Worm (Caenorhabditis elegans) whole organism, young adult: Measurements from ENCODE around the gene Y39C12A.9.

Experiments used
- D2030.7 ChIP-seq: fragments of 200-800 bp; sonication (Bioruptor generic); IDR thresholded peaks from 2 replicates; pipeline ENCODE4 v1.3.6; 2022; ENCODE audit warnings: missing genetic modification reagents, missing genetic modification characterization, missing compliant biosample characterization
- F22D6.2 ChIP-seq: sonication (generic microtip); optimal IDR thresholded peaks from 2 replicates; lab custom pipeline; 2016; ENCODE audit warnings: mild to moderate bottlenecking, missing genetic modification characterization, missing compliant biosample characterization
- F37B4.10 ChIP-seq: fragments of 200-800 bp; sonication (Bioruptor generic); IDR thresholded peaks from 2 replicates; pipeline ENCODE4 v1.3.6; 2022; ENCODE audit warnings: missing genetic modification characterization, missing compliant biosample characterization
- F55B11.4 ChIP-seq: sonication (generic microtip); optimal IDR thresholded peaks from 2 replicates; lab custom pipeline; 2016; ENCODE audit warnings: missing compliant biosample characterization, missing genetic modification characterization, borderline replicate concordance; ENCODE audit not compliant: insufficient read depth
- F57C9.4 ChIP-seq: sonication (generic microtip); optimal IDR thresholded peaks from 2 replicates; lab custom pipeline; 2017; ENCODE audit warnings: mild to moderate bottlenecking, missing genetic modification characterization, missing compliant biosample characterization
- T07F8.4 ChIP-seq: sonication (generic microtip); optimal IDR thresholded peaks from 2 replicates; lab custom pipeline; 2016; ENCODE audit warnings: mild to moderate bottlenecking, missing genetic modification characterization, moderate library complexity, missing compliant biosample characterization
- Y53G8AR.9 ChIP-seq: fragments of 200-800 bp; sonication (Bioruptor generic); conservative IDR thresholded peaks from 2 replicates; pipeline ENCODE4 v1.3.6; 2022; ENCODE audit warnings: missing genetic modification reagents, missing genetic modification characterization, missing compliant biosample characterization
- Y79H2A.3 ChIP-seq: fragments of 200-800 bp; sonication (Bioruptor generic); conservative IDR thresholded peaks from 2 replicates; pipeline ENCODE4 v1.3.6; 2022; ENCODE audit warnings: missing genetic modification reagents, missing genetic modification characterization, missing compliant biosample characterization
- attf-5 ChIP-seq: fragments of 200-800 bp; sonication (Bioruptor generic); optimal IDR thresholded peaks from 2 replicates; lab custom pipeline; 2018; ENCODE audit warnings: mild to moderate bottlenecking, missing genetic modification characterization, missing compliant biosample characterization
- bed-2 ChIP-seq: fragments of 200-800 bp; sonication (Bioruptor generic); IDR thresholded peaks from 2 replicates; pipeline ENCODE4 v1.3.6; 2022; ENCODE audit warnings: missing genetic modification reagents, missing genetic modification characterization, missing compliant biosample characterization
- cebp-2 ChIP-seq: fragments of 200-800 bp; sonication (Bioruptor generic); IDR thresholded peaks from 2 replicates; pipeline ENCODE4 v1.3.6; 2022; ENCODE audit warnings: missing genetic modification characterization, missing compliant biosample characterization
- ceh-79 ChIP-seq: sonication (generic microtip); optimal IDR thresholded peaks from 2 replicates; lab custom pipeline; 2017; ENCODE audit warnings: mild to moderate bottlenecking, missing genetic modification characterization, missing compliant biosample characterization
- chd-7 ChIP-seq: sonication (generic microtip); optimal IDR thresholded peaks from 2 replicates; lab custom pipeline; 2016; ENCODE audit warnings: mild to moderate bottlenecking, missing genetic modification characterization, moderate library complexity, missing compliant biosample characterization
- dpl-1 ChIP-seq: fragments of 150-350 bp; optimal IDR thresholded peaks from 2 replicates; lab custom pipeline; 2014; ENCODE audit warnings: missing biosample characterization, missing genetic modification reagents, missing genetic modification characterization
- efl-1 ChIP-seq: fragments of 150-350 bp; optimal IDR thresholded peaks from 2 replicates; lab custom pipeline; 2014; ENCODE audit warnings: missing biosample characterization, missing genetic modification reagents, missing genetic modification characterization
- fkh-3 ChIP-seq: sonication (generic microtip); optimal IDR thresholded peaks from 2 replicates; lab custom pipeline; 2016; ENCODE audit warnings: mild to moderate bottlenecking, missing genetic modification characterization, missing compliant biosample characterization
- gei-17 ChIP-seq: fragments of 200-800 bp; sonication (Bioruptor generic); optimal IDR thresholded peaks from 2 replicates; lab custom pipeline; 2018; ENCODE audit warnings: mild to moderate bottlenecking, missing genetic modification characterization, missing compliant biosample characterization
- hmg-1.2 ChIP-seq: fragments of 200-800 bp; sonication (Bioruptor generic); IDR thresholded peaks from 2 replicates; pipeline ENCODE4 v1.3.6; 2022; ENCODE audit warnings: missing genetic modification reagents, missing genetic modification characterization, missing compliant biosample characterization
- hmg-20 ChIP-seq: fragments of 200-800 bp; sonication (Bioruptor generic); IDR thresholded peaks from 2 replicates; pipeline ENCODE4 v1.3.6; 2022; ENCODE audit warnings: missing genetic modification reagents, missing genetic modification characterization, missing compliant biosample characterization
- let-607 ChIP-seq, 2 experiments: fragments of 200-800 bp in 1 of 2; sonication (Bioruptor generic) in 1 of 2; sonication (generic microtip) in 1 of 2; optimal IDR thresholded peaks; 2 replicates each; lab custom pipeline; 2016 to 2018; ENCODE audit warnings: mild to moderate bottlenecking in 2 of 2, missing compliant biosample characterization in 2 of 2, missing genetic modification characterization in 2 of 2, moderate library complexity in 2 of 2, missing genotype in 1 of 2
- lin-54 ChIP-seq: fragments of 200-800 bp; sonication (Bioruptor generic); optimal IDR thresholded peaks from 2 replicates; lab custom pipeline; 2018; ENCODE audit warnings: mild to moderate bottlenecking, missing genetic modification characterization, missing compliant biosample characterization
- madf-10 ChIP-seq: sonication (generic microtip); optimal IDR thresholded peaks from 2 replicates; lab custom pipeline; 2016; ENCODE audit warnings: mild to moderate bottlenecking, missing genetic modification characterization, missing compliant biosample characterization
- madf-3 ChIP-seq: fragments of 200-800 bp; sonication (Bioruptor generic); IDR thresholded peaks from 2 replicates; pipeline ENCODE4 v1.3.6; 2022; ENCODE audit warnings: missing genetic modification reagents, missing genetic modification characterization, missing compliant biosample characterization
- madf-6 ChIP-seq: fragments of 200-800 bp; sonication (Bioruptor generic); IDR thresholded peaks from 2 replicates; pipeline ENCODE4 v1.3.6; 2022; ENCODE audit warnings: missing genetic modification reagents, missing genetic modification characterization, missing compliant biosample characterization
- mcd-1 ChIP-seq: fragments of 200-800 bp; sonication (Bioruptor generic); IDR thresholded peaks from 2 replicates; pipeline ENCODE4 v1.3.6; 2022; ENCODE audit warnings: missing genetic modification reagents, missing genetic modification characterization, missing compliant biosample characterization
- nfya-1 ChIP-seq: sonication (generic microtip); optimal IDR thresholded peaks from 2 replicates; lab custom pipeline; 2017; ENCODE audit warnings: antibody characterized with exemption, missing compliant biosample characterization, missing genetic modification characterization, borderline replicate concordance; ENCODE audit not compliant: insufficient read depth
- nhr-179 ChIP-seq: sonication (generic microtip); optimal IDR thresholded peaks from 2 replicates; lab custom pipeline; 2016; ENCODE audit warnings: mild to moderate bottlenecking, missing genetic modification characterization, missing compliant biosample characterization
- nhr-27 ChIP-seq: fragments of 200-800 bp; sonication (Bioruptor generic); optimal IDR thresholded peaks from 2 replicates; lab custom pipeline; 2018; ENCODE audit warnings: mild to moderate bottlenecking, missing genetic modification characterization, moderate library complexity, missing compliant biosample characterization
- nhr-80 ChIP-seq: sonication (generic microtip); optimal IDR thresholded peaks from 2 replicates; lab custom pipeline; 2016; ENCODE audit warnings: missing genetic modification characterization, missing compliant biosample characterization
- nhr-90 ChIP-seq: sonication (generic microtip); optimal IDR thresholded peaks from 2 replicates; lab custom pipeline; 2016; ENCODE audit warnings: missing genotype, mild to moderate bottlenecking, missing genetic modification characterization, missing compliant biosample characterization
- pbrm-1 ChIP-seq: fragments of 200-800 bp; sonication (Bioruptor generic); IDR thresholded peaks from 2 replicates; pipeline ENCODE4 v1.3.6; 2022; ENCODE audit warnings: missing genetic modification reagents, missing genetic modification characterization, missing compliant biosample characterization
- rcor-1 ChIP-seq: fragments of 200-800 bp; sonication (Bioruptor generic); IDR thresholded peaks from 2 replicates; pipeline ENCODE4 v1.3.6; 2022; ENCODE audit warnings: missing genetic modification reagents, missing genetic modification characterization, missing compliant biosample characterization
- sdz-38 ChIP-seq: sonication (generic microtip); optimal IDR thresholded peaks from 2 replicates; lab custom pipeline; 2016; ENCODE audit warnings: missing genotype, missing genetic modification characterization, missing compliant biosample characterization
- snpc-1.1 ChIP-seq: sonication (generic microtip); optimal IDR thresholded peaks from 2 replicates; lab custom pipeline; 2017; ENCODE audit warnings: missing genetic modification characterization, mild to moderate bottlenecking, missing compliant biosample characterization, antibody characterized with exemption, moderate library complexity, missing genotype, missing genetic modification reagents; ENCODE audit not compliant: insufficient read depth
- snpc-1.3 ChIP-seq: sonication (generic microtip); optimal IDR thresholded peaks from 2 replicates; lab custom pipeline; 2017; ENCODE audit warnings: missing genetic modification characterization, mild to moderate bottlenecking, missing compliant biosample characterization, antibody characterized with exemption, moderate library complexity, missing genotype, missing genetic modification reagents; ENCODE audit not compliant: insufficient read depth
- snpc-3.4 ChIP-seq: sonication (generic microtip); optimal IDR thresholded peaks from 2 replicates; lab custom pipeline; 2017; ENCODE audit warnings: missing genetic modification characterization, mild to moderate bottlenecking, missing compliant biosample characterization, antibody characterized with exemption, moderate library complexity, missing genotype, missing genetic modification reagents
- snpc-4 ChIP-seq, 5 experiments: fragments of 150-350 bp in 1 of 5; sonication (generic microtip) in 4 of 5; optimal IDR thresholded peaks; 2 replicates each; lab custom pipeline; 2014 to 2018; ENCODE audit warnings: missing genetic modification characterization in 5 of 5, missing biosample characterization in 3 of 5, antibody characterized with exemption in 2 of 5, mild to moderate bottlenecking in 2 of 5, missing compliant biosample characterization in 2 of 5, missing genotype in 2 of 5, moderate library complexity in 2 of 5, missing genetic modification reagents in 1 of 5
- sptf-2 ChIP-seq: fragments of 200-800 bp; sonication (Bioruptor generic); optimal IDR thresholded peaks from 2 replicates; lab custom pipeline; 2018; ENCODE audit warnings: mild to moderate bottlenecking, missing genetic modification characterization, missing compliant biosample characterization
- tlf-1 ChIP-seq: fragments of 200-800 bp; sonication (Bioruptor generic); optimal IDR thresholded peaks from 2 replicates; lab custom pipeline; 2018; ENCODE audit warnings: mild to moderate bottlenecking, missing genetic modification characterization, missing compliant biosample characterization
- unc-130 ChIP-seq: sonication (generic microtip); optimal IDR thresholded peaks from 2 replicates; lab custom pipeline; 2016; ENCODE audit warnings: missing genetic modification reagents, missing genetic modification characterization, missing compliant biosample characterization
- unc-62 ChIP-seq: fragments of 150-350 bp; optimal IDR thresholded peaks from 2 replicates; lab custom pipeline; 2014; ENCODE audit warnings: missing biosample characterization, missing genetic modification reagents, missing genetic modification characterization
- xnd-1 ChIP-seq: sonication (generic microtip); optimal IDR thresholded peaks from 2 replicates; lab custom pipeline; 2016; ENCODE audit warnings: missing genotype, missing genetic modification reagents, missing genetic modification characterization, missing compliant biosample characterization
- zim-3 ChIP-seq: sonication (generic microtip); optimal IDR thresholded peaks from 2 replicates; lab custom pipeline; 2017; ENCODE audit warnings: mild to moderate bottlenecking, missing genetic modification characterization, moderate library complexity, missing compliant biosample characterization
- ztf-22 ChIP-seq: fragments of 200-800 bp; sonication (Bioruptor generic); optimal IDR thresholded peaks from 2 replicates; lab custom pipeline; 2018; ENCODE audit warnings: mild to moderate bottlenecking, missing genetic modification characterization, moderate library complexity, missing compliant biosample characterization
- ztf-25 ChIP-seq: fragments of 200-800 bp; sonication (Bioruptor generic); IDR thresholded peaks from 2 replicates; pipeline ENCODE4 v1.3.6; 2022; ENCODE audit warnings: missing genetic modification reagents, missing genetic modification characterization, missing compliant biosample characterization
- ztf-28 ChIP-seq: fragments of 200-800 bp; sonication (Bioruptor generic); IDR thresholded peaks from 2 replicates; pipeline ENCODE4 v1.3.6; 2022; ENCODE audit warnings: missing genetic modification reagents, missing genetic modification characterization, missing compliant biosample characterization

Gene Y39C12A.9

ce11 chrIV:12268272-12269045, 9.4 kb upstream of the Y39C12A.9 start, which contains the start of the genes ppm-1.H and rpl-34 (continued):
- TF ChIP-seq mcd-1 (GFP tag; lab: Robert Waterston, UW) (no peak), F57C9.4 (tag; lab: Kevin White, UChicago) (no peak), unc-62 (no peak), nhr-27 (tag; lab: Kevin White, UChicago) (no peak), nfya-1 (tag; lab: Kevin White, UChicago) (no peak), madf-3 (no peak), xnd-1 (tag; lab: Kevin White, UChicago) (no peak), Y79H2A.3 (no peak), ceh-79 (tag; lab: Kevin White, UChicago) (no peak), sptf-2 (GFP tag; lab: Kevin White, UChicago) (no peak), snpc-1.1 (no peak), Y53G8AR.9 (GFP tag; lab: Robert Waterston, UW) (no peak), nhr-80 (tag; lab: Kevin White, UChicago) (no peak), D2030.7 (no peak; the same call in 1 of the 2 replicates), bed-2 (GFP tag; lab: Robert Waterston, UW) (no peak), madf-10 (tag; lab: Kevin White, UChicago) (no peak), F22D6.2 (tag; lab: Kevin White, UChicago) (no peak), F55B11.4 (tag; lab: Kevin White, UChicago) (no peak), sdz-38 (tag; lab: Kevin White, UChicago) (no peak), dpl-1 (GFP tag; lab: Kevin White, UChicago) (no peak), efl-1 (GFP tag; lab: Kevin White, UChicago) (peak; percentile 39), ztf-28 (GFP tag; lab: Robert Waterston, UW) (no peak), lin-54 (no peak), rcor-1 (GFP tag; lab: Robert Waterston, UW) (no peak), gei-17 (no peak), F37B4.10 (GFP tag; lab: Robert Waterston, UW) (no peak), chd-7 (tag; lab: Kevin White, UChicago) (no peak), let-607 (tag; optimal IDR thresholded peaks at IDR 0.05; lab: Kevin White, UChicago) (no peak), unc-130 (GFP tag; lab: Kevin White, UChicago) (no peak), nhr-90 (tag; lab: Kevin White, UChicago) (no peak), hmg-20 (no peak), pbrm-1 (GFP tag; lab: Robert Waterston, UW) (no peak), snpc-3.4 (peak; percentile 59), cebp-2 (GFP tag; lab: Robert Waterston, UW) (no peak), hmg-1.2 (GFP tag; lab: Robert Waterston, UW) (peak; percentile 10; the same call in 1 of the 2 replicates), snpc-1.3 (tag; lab: Kevin White, UChicago) (no peak), zim-3 (tag; lab: Kevin White, UChicago) (no peak), ztf-25 (no peak), attf-5 (GFP tag; lab: Kevin White, UChicago) (peak; percentile 43), snpc-4 (GFP tag; optimal IDR thresholded peaks at IDR 0.05; lab: Kevin White, UChicago) (no peak), snpc-4 (tag; optimal IDR thresholded peaks at IDR 0.05; lab: Kevin White, UChicago) (peak in 3 of 4 experiments; percentile 7 to 48 (median 29)), fkh-3 (no peak), madf-6 (GFP tag; lab: Robert Waterston, UW) (no peak), tlf-1 (GFP tag; lab: Kevin White, UChicago) (no peak), nhr-179 (tag; lab: Kevin White, UChicago) (no peak), ztf-22 (GFP tag; lab: Kevin White, UChicago) (no peak), T07F8.4 (tag; lab: Kevin White, UChicago) (no peak)
